Fruit fly (Drosophila melanogaster) whole organism, prepupa: ENCODE results near the gene CG10470.

Source experiments
- CG11902 ChIP-seq: fragments of 200-800 bp; sonication (Bioruptor generic); optimal IDR thresholded peaks from 3 replicates; lab custom pipeline; 2016; ENCODE audit warnings: missing biosample characterization, missing genetic modification characterization
- CG16779 ChIP-seq: fragments of 200-800 bp; sonication (Bioruptor generic); optimal IDR thresholded peaks from 3 replicates; lab custom pipeline; 2017; ENCODE audit warnings: missing biosample characterization, mild to moderate bottlenecking, missing genetic modification characterization
- CG8319 ChIP-seq: fragments of 200-800 bp; sonication (Bioruptor generic); optimal IDR thresholded peaks from 3 replicates; lab custom pipeline; 2016; ENCODE audit warnings: missing biosample characterization, missing genetic modification characterization

- TF ChIP-seq CG16779 (tag; lab: Kevin White, UChicago) (no peak), CG8319 (GFP tag; lab: Kevin White, UChicago) (no peak), CG11902 (GFP tag; lab: Kevin White, UChicago) (no peak)
Measured at dm6 chr2L:19089385-19089784, 40.5 kb downstream of the CG10470 start.
